Worm (Caenorhabditis elegans) whole organism, late embryonic: Measurements from ENCODE around the gene str-94.

Source experiments
- K02D7.2 ChIP-seq: sonication (generic microtip); optimal IDR thresholded peaks from 2 replicates; lab custom pipeline; 2017; ENCODE audit warnings: mild to moderate bottlenecking, missing genetic modification characterization, missing compliant biosample characterization
- ama-1 ChIP-seq: fragments of 150-350 bp; optimal IDR thresholded peaks from 2 replicates; lab custom pipeline; 2014
- fkh-10 ChIP-seq: fragments of 150-350 bp; optimal IDR thresholded peaks from 2 replicates; lab custom pipeline; 2014; ENCODE audit warnings: missing biosample characterization, missing genetic modification reagents, missing genetic modification characterization
- fkh-6 ChIP-seq: sonication (generic microtip); optimal IDR thresholded peaks from 2 replicates; lab custom pipeline; 2016; ENCODE audit warnings: missing genetic modification characterization, missing compliant biosample characterization
- hlh-30 ChIP-seq: sonication (generic microtip); optimal IDR thresholded peaks from 2 replicates; lab custom pipeline; 2017; ENCODE audit warnings: antibody characterized with exemption, missing genetic modification characterization, missing compliant biosample characterization; ENCODE audit not compliant: insufficient read depth
- lim-6 ChIP-seq: sonication (generic microtip); optimal IDR thresholded peaks from 2 replicates; lab custom pipeline; 2016; ENCODE audit warnings: missing genetic modification characterization, missing compliant biosample characterization
- lin-11 ChIP-seq: fragments of 200-800 bp; sonication (Bioruptor generic); optimal IDR thresholded peaks from 2 replicates; lab custom pipeline; 2018; ENCODE audit warnings: mild to moderate bottlenecking, missing genetic modification characterization, missing compliant biosample characterization
- madf-2 ChIP-seq: sonication (generic microtip); optimal IDR thresholded peaks from 2 replicates; lab custom pipeline; 2017; ENCODE audit warnings: missing genetic modification characterization, missing compliant biosample characterization
- pax-1 ChIP-seq: fragments of 150-350 bp; optimal IDR thresholded peaks from 2 replicates; lab custom pipeline; 2014; ENCODE audit warnings: missing biosample characterization, missing genetic modification characterization
- pqm-1 ChIP-seq: sonication (generic microtip); optimal IDR thresholded peaks from 2 replicates; lab custom pipeline; 2016; ENCODE audit warnings: missing genetic modification characterization, missing compliant biosample characterization
- rnt-1 ChIP-seq: sonication (generic microtip); optimal IDR thresholded peaks from 2 replicates; lab custom pipeline; 2016; ENCODE audit warnings: missing genetic modification characterization, missing compliant biosample characterization
- unc-86 ChIP-seq: sonication (generic microtip); optimal IDR thresholded peaks from 2 replicates; lab custom pipeline; 2016; ENCODE audit warnings: missing genetic modification characterization, missing compliant biosample characterization
- zip-5 ChIP-seq: sonication (generic microtip); optimal IDR thresholded peaks from 2 replicates; lab custom pipeline; 2016; ENCODE audit warnings: missing genetic modification characterization, missing compliant biosample characterization

DNA sequence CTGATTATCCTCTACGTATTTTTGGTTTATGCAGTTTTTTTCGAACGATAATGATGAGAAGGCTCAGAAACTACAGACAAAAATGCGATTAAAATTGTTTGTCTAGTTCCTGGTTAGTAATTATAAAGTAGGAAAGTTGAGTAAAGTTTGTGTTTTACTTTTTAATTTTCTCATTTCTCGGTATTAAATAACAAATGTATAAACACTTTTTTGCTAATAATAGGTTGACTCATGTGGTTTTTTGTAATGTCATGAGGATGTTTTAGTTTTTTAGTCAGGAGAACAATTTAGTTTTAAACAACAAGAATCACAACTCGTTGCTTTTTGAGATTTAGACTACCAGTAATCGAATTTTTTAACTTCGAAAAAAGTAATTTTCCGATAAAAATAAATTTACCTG lies 23.5 kb upstream of the str-94 start:
- TF ChIP-seq zip-5 (tag; lab: Kevin White, UChicago) (no peak), ama-1 (lab: Kevin White, UChicago) (no peak), unc-86 (tag; lab: Kevin White, UChicago) (no peak), K02D7.2 (tag; lab: Kevin White, UChicago) (no peak), madf-2 (no peak), pax-1 (tag; lab: Kevin White, UChicago) (no peak), rnt-1 (tag; lab: Kevin White, UChicago) (no peak), pqm-1 (tag; lab: Kevin White, UChicago) (no peak), lim-6 (no peak), lin-11 (tag; lab: Kevin White, UChicago) (no peak), hlh-30 (tag; lab: Kevin White, UChicago) (no peak), fkh-6 (tag; lab: Kevin White, UChicago) (no peak), fkh-10 (no peak)
